Fruit fly (Drosophila melanogaster) whole organism, embryonic: ENCODE data around the gene Pex14.

Experiments
- Ada2b ChIP-seq: fragments of 200-800 bp; sonication (Bioruptor generic); IDR thresholded peaks from 2 replicates; pipeline ENCODE4 v1.3.6; 2022; ENCODE audit warnings: missing biosample characterization, missing genetic modification characterization
- Aef1 ChIP-seq: fragments of 200-800 bp; sonication (Bioruptor generic); IDR thresholded peaks from 3 replicates; pipeline ENCODE4 v1.3.6; 2022; ENCODE audit warnings: missing biosample characterization, missing genetic modification characterization
- Antp ChIP-seq: fragments of 200-800 bp; sonication (Bioruptor generic); optimal IDR thresholded peaks from 3 replicates; lab custom pipeline; 2016; ENCODE audit warnings: missing biosample characterization, missing genetic modification characterization
- Atf-2 ChIP-seq: fragments of 200-800 bp; sonication (Bioruptor generic); optimal IDR thresholded peaks from 2 replicates; lab custom pipeline; 2016; ENCODE audit warnings: missing biosample characterization, missing genetic modification characterization
- Blimp-1 ChIP-seq: fragments of 200-800 bp; sonication (Bioruptor generic); optimal IDR thresholded peaks from 3 replicates; lab custom pipeline; 2018; ENCODE audit warnings: missing biosample characterization, missing genetic modification characterization, mild to moderate bottlenecking, moderate library complexity, missing genetic modification reagents
- CG10147 ChIP-seq: fragments of 200-800 bp; sonication (Bioruptor generic); optimal IDR thresholded peaks from 2 replicates; lab custom pipeline; 2019; ENCODE audit warnings: missing biosample characterization, mild to moderate bottlenecking, missing genetic modification characterization, moderate library complexity
- CG10431 ChIP-seq: fragments of 200-800 bp; sonication (Bioruptor generic); optimal IDR thresholded peaks from 3 replicates; lab custom pipeline; 2018; ENCODE audit warnings: missing biosample characterization, mild to moderate bottlenecking, missing genetic modification characterization
- CG11093 ChIP-seq: fragments of 200-800 bp; sonication (Bioruptor generic); IDR thresholded peaks from 3 replicates; pipeline ENCODE4 v1.3.6; 2022; ENCODE audit warnings: missing biosample characterization, missing genetic modification characterization
- CG11504 ChIP-seq: fragments of 200-800 bp; sonication (Bioruptor generic); optimal IDR thresholded peaks from 3 replicates; lab custom pipeline; 2019; ENCODE audit warnings: missing biosample characterization, mild to moderate bottlenecking, missing genetic modification characterization, moderate library complexity
- CG12071 ChIP-seq: fragments of 200-800 bp; sonication (Bioruptor generic); optimal IDR thresholded peaks from 3 replicates; lab custom pipeline; 2018; ENCODE audit warnings: missing biosample characterization, mild to moderate bottlenecking, missing genetic modification characterization
- CG13287 ChIP-seq: fragments of 200-800 bp; sonication (Bioruptor generic); IDR thresholded peaks from 2 replicates; pipeline ENCODE4 v1.3.6; 2022; ENCODE audit warnings: missing biosample characterization, missing genetic modification characterization; ENCODE audit not compliant: partially characterized antibody
- CG14014 ChIP-seq: fragments of 200-800 bp; sonication (Bioruptor generic); IDR thresholded peaks from 2 replicates; pipeline ENCODE4 v1.3.6; 2022; ENCODE audit warnings: missing biosample characterization, missing genetic modification characterization
- CG14050 ChIP-seq: fragments of 200-800 bp; sonication (Bioruptor generic); IDR thresholded peaks from 3 replicates; pipeline ENCODE4 v1.3.6; 2022; ENCODE audit warnings: missing biosample characterization, missing genetic modification characterization
- CG17385 ChIP-seq: fragments of 200-800 bp; sonication (Bioruptor generic); optimal IDR thresholded peaks from 3 replicates; lab custom pipeline; 2018; ENCODE audit warnings: missing biosample characterization, mild to moderate bottlenecking, missing genetic modification characterization
- CG17802 ChIP-seq: fragments of 200-800 bp; sonication (Bioruptor generic); optimal IDR thresholded peaks from 2 replicates; lab custom pipeline; 2018; ENCODE audit warnings: missing biosample characterization, mild to moderate bottlenecking, missing genetic modification characterization, moderate library complexity
- CG1832 ChIP-seq: fragments of 200-800 bp; sonication (Bioruptor generic); optimal IDR thresholded peaks from 2 replicates; lab custom pipeline; 2017; ENCODE audit warnings: missing biosample characterization, mild to moderate bottlenecking, missing genetic modification characterization, inconsistent platforms
- CG2129 ChIP-seq: fragments of 200-800 bp; sonication (Bioruptor generic); IDR thresholded peaks from 2 replicates; pipeline ENCODE4 v1.3.6; 2022; ENCODE audit warnings: missing biosample characterization, missing genetic modification characterization; ENCODE audit not compliant: partially characterized antibody
- CG30403 ChIP-seq: fragments of 200-800 bp; sonication (Bioruptor generic); optimal IDR thresholded peaks from 3 replicates; lab custom pipeline; 2016; ENCODE audit warnings: missing biosample characterization, missing genetic modification characterization
- CG7271 ChIP-seq: fragments of 200-800 bp; sonication (Bioruptor generic); optimal IDR thresholded peaks from 2 replicates; lab custom pipeline; 2018; ENCODE audit warnings: missing biosample characterization, mild to moderate bottlenecking, missing genetic modification characterization, moderate library complexity
- CTCF ChIP-seq: fragments of 200-800 bp; sonication (Bioruptor generic); optimal IDR thresholded peaks from 2 replicates; lab custom pipeline; 2017; ENCODE audit warnings: missing biosample characterization, mild to moderate bottlenecking, missing genetic modification characterization, moderate library complexity
- D ChIP-seq, 2 experiments: fragments of 200-800 bp in 1 of 2; fragments of >200 bp in 1 of 2; sonication (Bioruptor generic) in 1 of 2; optimal IDR thresholded peaks; 2 replicates in 1 of 2; 3 replicates in 1 of 2; lab custom pipeline; 2017; ENCODE audit warnings: mild to moderate bottlenecking in 1 of 2, missing biosample characterization in 1 of 2, missing genetic modification characterization in 1 of 2, missing genetic modification reagents in 1 of 2
- H15 ChIP-seq: fragments of 200-800 bp; sonication (Bioruptor generic); IDR thresholded peaks from 3 replicates; pipeline ENCODE4 v1.3.6; 2022; ENCODE audit warnings: missing biosample characterization, missing genetic modification characterization
- HLH3B ChIP-seq: fragments of 200-800 bp; sonication (Bioruptor generic); IDR thresholded peaks from 2 replicates; pipeline ENCODE4 v1.3.6; 2022; ENCODE audit warnings: missing biosample characterization, missing genetic modification characterization
- HLH54F ChIP-seq: fragments of 200-800 bp; sonication (Bioruptor generic); optimal IDR thresholded peaks from 3 replicates; lab custom pipeline; 2016; ENCODE audit warnings: missing biosample characterization, missing genetic modification characterization
- NFAT ChIP-seq: fragments of 200-800 bp; sonication (Bioruptor generic); IDR thresholded peaks from 2 replicates; pipeline ENCODE4 v1.3.6; 2022; ENCODE audit warnings: missing biosample characterization, missing genetic modification characterization
- Neu2 ChIP-seq: fragments of 200-800 bp; sonication (Bioruptor generic); optimal IDR thresholded peaks from 3 replicates; lab custom pipeline; 2016; ENCODE audit warnings: missing biosample characterization, missing genetic modification characterization, borderline replicate concordance
- Nf-YA ChIP-seq: fragments of 200-800 bp; sonication (Bioruptor generic); IDR thresholded peaks from 2 replicates; pipeline ENCODE4 v1.3.6; 2022; ENCODE audit warnings: missing biosample characterization, missing genetic modification characterization
- NfI ChIP-seq: fragments of 200-800 bp; sonication (Bioruptor generic); optimal IDR thresholded peaks from 3 replicates; lab custom pipeline; 2018; ENCODE audit warnings: missing biosample characterization, mild to moderate bottlenecking, missing genetic modification characterization, moderate library complexity
- Sry-δ ChIP-seq: fragments of 200-800 bp; sonication (Bioruptor generic); optimal IDR thresholded peaks from 2 replicates; lab custom pipeline; 2016; ENCODE audit warnings: missing biosample characterization, missing genetic modification characterization
- abd-A ChIP-seq: fragments of 200-800 bp; sonication (Bioruptor generic); optimal IDR thresholded peaks from 3 replicates; lab custom pipeline; 2019; ENCODE audit warnings: missing biosample characterization, mild to moderate bottlenecking, missing genetic modification characterization, moderate library complexity
- cwo ChIP-seq: fragments of 200-800 bp; sonication (Bioruptor generic); optimal IDR thresholded peaks from 3 replicates; lab custom pipeline; 2017; ENCODE audit warnings: missing biosample characterization, missing genetic modification characterization, mild to moderate bottlenecking, moderate library complexity, missing genetic modification reagents
- dati ChIP-seq: fragments of 200-800 bp; sonication (Bioruptor generic); IDR thresholded peaks from 2 replicates; pipeline ENCODE4 v1.3.6; 2022; ENCODE audit warnings: missing biosample characterization, missing genetic modification characterization
- dysf ChIP-seq: fragments of 200-800 bp; sonication (Bioruptor generic); IDR thresholded peaks from 3 replicates; pipeline ENCODE4 v1.3.6; 2022; ENCODE audit warnings: missing biosample characterization, missing genetic modification characterization
- ftz-f1 ChIP-seq: fragments of 200-800 bp; sonication (Bioruptor generic); optimal IDR thresholded peaks from 2 replicates; lab custom pipeline; 2016; ENCODE audit warnings: missing biosample characterization, missing genetic modification characterization
- gcm2 ChIP-seq: fragments of 200-800 bp; sonication (Bioruptor generic); optimal IDR thresholded peaks from 2 replicates; lab custom pipeline; 2016; ENCODE audit warnings: missing biosample characterization, missing genetic modification characterization
- gro ChIP-seq: fragments of 200-800 bp; sonication (Bioruptor generic); optimal IDR thresholded peaks from 2 replicates; lab custom pipeline; 2016; ENCODE audit warnings: missing biosample characterization, missing genetic modification characterization
- ind ChIP-seq: fragments of 200-800 bp; sonication (Bioruptor generic); optimal IDR thresholded peaks from 3 replicates; lab custom pipeline; 2016; ENCODE audit warnings: missing biosample characterization, missing genetic modification characterization
- lola ChIP-seq, 3 experiments: fragments of >200 bp in 2 of 3; fragments of 200-800 bp in 1 of 3; sonication (Bioruptor generic) in 1 of 3; optimal IDR thresholded peaks; 2 replicates each; lab custom pipeline; 2017 to 2019; ENCODE audit warnings: missing biosample characterization in 3 of 3, missing genetic modification characterization in 3 of 3, mild to moderate bottlenecking in 1 of 3, moderate library complexity in 1 of 3
- org-1 ChIP-seq: fragments of 200-800 bp; sonication (Bioruptor generic); optimal IDR thresholded peaks from 2 replicates; lab custom pipeline; 2017; ENCODE audit warnings: missing biosample characterization, missing genetic modification characterization
- pita ChIP-seq: fragments of 200-800 bp; sonication (Bioruptor generic); optimal IDR thresholded peaks from 2 replicates; lab custom pipeline; 2017; ENCODE audit warnings: missing biosample characterization, mild to moderate bottlenecking, missing genetic modification characterization
- sqz ChIP-seq: fragments of 200-800 bp; sonication (Bioruptor generic); optimal IDR thresholded peaks from 3 replicates; lab custom pipeline; 2018; ENCODE audit warnings: missing biosample characterization, mild to moderate bottlenecking, missing genetic modification characterization
- tgo ChIP-seq: fragments of 200-800 bp; sonication (Bioruptor generic); IDR thresholded peaks from 3 replicates; pipeline ENCODE4 v1.3.6; 2022; ENCODE audit warnings: missing biosample characterization, missing genetic modification characterization
- trh ChIP-seq: fragments of 200-800 bp; sonication (Bioruptor generic); optimal IDR thresholded peaks from 2 replicates; lab custom pipeline; 2016; ENCODE audit warnings: missing biosample characterization, missing genetic modification characterization
- ttk ChIP-seq: fragments of 200-800 bp; sonication (Bioruptor generic); IDR thresholded peaks from 2 replicates; pipeline ENCODE4 v2.1.2; 2022; ENCODE audit warnings: missing biosample characterization, missing genetic modification characterization
- unc-4 ChIP-seq: fragments of 200-800 bp; sonication (Bioruptor generic); IDR thresholded peaks from 2 replicates; pipeline ENCODE4 v1.3.6; 2022; ENCODE audit warnings: missing biosample characterization, missing genetic modification characterization; ENCODE audit not compliant: partially characterized antibody
- usp ChIP-seq: fragments of >200 bp; optimal IDR thresholded peaks from 2 replicates; lab custom pipeline; 2017; ENCODE audit warnings: missing biosample characterization, missing genetic modification characterization
- wdn ChIP-seq: fragments of 200-800 bp; sonication (Bioruptor generic); IDR thresholded peaks from 2 replicates; pipeline ENCODE4 v1.3.6; 2022; ENCODE audit warnings: missing biosample characterization, missing genetic modification characterization
- zen ChIP-seq: fragments of 200-800 bp; sonication (Bioruptor generic); optimal IDR thresholded peaks from 3 replicates; lab custom pipeline; 2018; ENCODE audit warnings: missing biosample characterization, mild to moderate bottlenecking, missing genetic modification characterization, moderate library complexity
- zfh1 ChIP-seq: fragments of 200-800 bp; sonication (Bioruptor generic); IDR thresholded peaks from 3 replicates; pipeline ENCODE4 v1.3.6; 2022; ENCODE audit warnings: missing biosample characterization, missing genetic modification characterization

Gene Pex14

DNA sequence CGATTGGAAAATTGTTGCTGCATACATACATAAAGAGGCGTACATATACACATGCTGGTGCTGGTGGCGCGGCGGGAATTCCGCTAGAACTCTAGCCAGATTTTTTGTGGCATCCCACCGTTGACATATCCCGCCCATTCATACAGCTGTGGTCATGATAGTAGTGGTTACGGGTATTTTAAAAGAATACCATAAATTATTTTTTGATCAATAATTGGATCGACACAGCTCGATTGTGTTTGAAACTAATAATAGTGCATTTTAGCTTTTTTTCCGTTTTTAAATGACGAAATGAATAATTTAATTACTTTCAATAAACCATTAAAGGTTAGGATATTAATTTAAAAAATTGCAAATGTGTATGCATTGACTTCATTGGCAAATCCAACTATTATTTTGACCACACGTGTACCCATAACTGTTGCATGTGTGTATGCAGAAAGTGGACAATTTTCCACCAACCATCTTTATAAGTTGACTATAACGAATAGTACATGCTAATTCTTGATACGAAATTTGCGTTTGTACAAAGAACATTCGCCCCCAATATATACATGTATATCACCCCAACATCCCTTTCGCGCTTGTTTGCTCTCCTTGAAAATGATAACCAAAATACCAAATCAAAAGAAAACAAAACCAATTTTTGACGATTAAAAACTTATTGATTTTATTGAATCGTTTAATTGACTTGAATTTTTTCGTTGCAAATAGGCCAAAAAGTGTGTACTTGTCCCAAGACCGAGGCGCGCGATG is 6.5 kb upstream of the Pex14 start (continued):
- TF ChIP-seq cwo (GFP tag; lab: Kevin White, UChicago) (peak; percentile 67), CG10431 (GFP tag; lab: Kevin White, UChicago) (no peak), trh (peak; percentile 16), Aef1 (GFP tag; lab: Robert Waterston, UW) (peak; percentile 70), lola (GFP tag; optimal IDR thresholded peaks at IDR 0.05; lab: Kevin White, UChicago) (peak in 1 of 3 experiments; percentile 63), NFAT (GFP tag; lab: Robert Waterston, UW) (peak; percentile 77), H15 (peak; percentile 69), Nf-YA (GFP tag; lab: Robert Waterston, UW) (peak; percentile 66), CG10147 (peak; percentile 55), HLH3B (GFP tag; lab: Robert Waterston, UW) (peak; percentile 67; the same call in 1 of the 2 replicates), ftz-f1 (peak; percentile 23), ind (GFP tag; lab: Kevin White, UChicago) (peak; percentile 75), tgo (GFP tag; lab: Robert Waterston, UW) (peak; percentile 76), CG17385 (peak; percentile 65), NfI (GFP tag; lab: Kevin White, UChicago) (peak; percentile 76), CG14014 (peak; percentile 81; the same call in 1 of the 2 replicates), HLH54F (GFP tag; lab: Kevin White, UChicago) (peak; percentile 51), wdn (GFP tag; lab: Robert Waterston, UW) (peak; percentile 58; the same call in 1 of the 2 replicates), sqz (GFP tag; lab: Kevin White, UChicago) (no peak), gro (GFP tag; lab: Kevin White, UChicago) (peak; percentile 69), dati (GFP tag; lab: Robert Waterston, UW) (peak; percentile 61), Atf-2 (GFP tag; lab: Kevin White, UChicago) (peak; percentile 40), org-1 (GFP tag; lab: Kevin White, UChicago) (peak; percentile 76), Ada2b (GFP tag; lab: Robert Waterston, UW) (peak; percentile 82), CTCF (peak; percentile 14), CG17802 (tag; lab: Kevin White, UChicago) (peak; percentile 46), CG14050 (peak; percentile 82), zen (tag; lab: Kevin White, UChicago) (peak; percentile 77), Sry-δ (GFP tag; lab: Kevin White, UChicago) (peak; percentile 29), CG30403 (GFP tag; lab: Kevin White, UChicago) (peak; percentile 85), unc-4 (GFP tag; lab: Robert Waterston, UW) (no peak; the same call in 1 of the 2 replicates), usp (GFP tag; lab: Kevin White, UChicago) (no peak), D (optimal IDR thresholded peaks at IDR 0.05; lab: Kevin White, UChicago) (no peak), D (GFP tag; optimal IDR thresholded peaks at IDR 0.05; lab: Kevin White, UChicago) (peak; percentile 56), abd-A (tag; lab: Kevin White, UChicago) (no peak), CG11504 (tag; lab: Kevin White, UChicago) (peak; percentile 83), CG12071 (GFP tag; lab: Kevin White, UChicago) (peak; percentile 85), gcm2 (GFP tag; lab: Kevin White, UChicago) (peak; percentile 70), dysf (GFP tag; lab: Robert Waterston, UW) (peak; percentile 81), Blimp-1 (GFP tag; lab: Kevin White, UChicago) (peak; percentile 80), Antp (GFP tag; lab: Kevin White, UChicago) (peak; percentile 65), ttk (peak; percentile 55), zfh1 (GFP tag; lab: Robert Waterston, UW) (peak; percentile 79), Neu2 (GFP tag; lab: Kevin White, UChicago) (no peak), pita (GFP tag; lab: Kevin White, UChicago) (no peak), CG7271 (tag; lab: Kevin White, UChicago) (no peak), CG1832 (GFP tag; lab: Kevin White, UChicago) (no peak), CG11093 (GFP tag; lab: Robert Waterston, UW) (peak; percentile 49; the same call in 1 of the 3 replicates), CG2129 (GFP tag; lab: Robert Waterston, UW) (no peak), CG13287 (GFP tag; lab: Robert Waterston, UW) (no peak)
